Fruit fly (Drosophila melanogaster) whole organism, pupa: Measurements from ENCODE around the gene CG14408.

Experiments
- CG13204 ChIP-seq: fragments of 200-800 bp; sonication (Bioruptor generic); optimal IDR thresholded peaks from 2 replicates; lab custom pipeline; 2018; ENCODE audit warnings: missing biosample characterization, mild to moderate bottlenecking, missing genetic modification characterization, moderate library complexity
- CG14655 ChIP-seq: fragments of 200-800 bp; sonication (Bioruptor generic); optimal IDR thresholded peaks from 3 replicates; lab custom pipeline; 2017; ENCODE audit warnings: mild to moderate bottlenecking, missing biosample characterization, missing genetic modification reagents, missing genetic modification characterization
- CG8159 ChIP-seq: fragments of 200-800 bp; sonication (Bioruptor generic); optimal IDR thresholded peaks from 3 replicates; lab custom pipeline; 2018; ENCODE audit warnings: missing biosample characterization, mild to moderate bottlenecking, missing genetic modification characterization, moderate library complexity
- EcR ChIP-seq: fragments of 200-800 bp; sonication (Bioruptor generic); optimal IDR thresholded peaks from 3 replicates; lab custom pipeline; 2019; ENCODE audit warnings: missing biosample characterization, missing genetic modification characterization, mild to moderate bottlenecking, moderate library complexity, missing genetic modification reagents
- Pif1A ChIP-seq: fragments of 200-800 bp; sonication (Bioruptor generic); optimal IDR thresholded peaks from 3 replicates; lab custom pipeline; 2016; ENCODE audit warnings: missing biosample characterization, missing genetic modification characterization
- gl ChIP-seq: fragments of 200-800 bp; sonication (Bioruptor generic); optimal IDR thresholded peaks from 2 replicates; lab custom pipeline; 2018; ENCODE audit warnings: missing biosample characterization, mild to moderate bottlenecking, missing genetic modification characterization

- TF ChIP-seq CG14655 (GFP tag; lab: Kevin White, UChicago) (no peak), Pif1A (no peak), EcR (GFP tag; lab: Kevin White, UChicago) (no peak), CG8159 (no peak), gl (no peak), CG13204 (no peak)
Observed at dm6 chrX:14802611-14803110, 29.2 kb downstream of the CG14408 start.
